Worm (Caenorhabditis elegans) whole organism, young adult: Measurements from ENCODE around the gene mif-2.

Experiments
- B0019.2 ChIP-seq: fragments of 200-800 bp; sonication (Bioruptor generic); conservative IDR thresholded peaks from 2 replicates; pipeline ENCODE4 v1.3.6; 2022; ENCODE audit warnings: missing genetic modification reagents, missing genetic modification characterization, missing compliant biosample characterization
- B0336.3 ChIP-seq: fragments of 200-800 bp; sonication (Bioruptor generic); IDR thresholded peaks from 2 replicates; pipeline ENCODE4 v1.3.6; 2022; ENCODE audit warnings: missing genetic modification characterization, missing compliant biosample characterization
- F10E7.11 ChIP-seq: sonication (generic microtip); optimal IDR thresholded peaks from 2 replicates; lab custom pipeline; 2017; ENCODE audit warnings: mild to moderate bottlenecking, missing genetic modification characterization, moderate library complexity, missing compliant biosample characterization
- F22D6.2 ChIP-seq: sonication (generic microtip); optimal IDR thresholded peaks from 2 replicates; lab custom pipeline; 2016; ENCODE audit warnings: mild to moderate bottlenecking, missing genetic modification characterization, missing compliant biosample characterization
- F23B12.7 ChIP-seq: sonication (generic microtip); optimal IDR thresholded peaks from 2 replicates; lab custom pipeline; 2017; ENCODE audit warnings: missing genetic modification characterization, mild to moderate bottlenecking, missing compliant biosample characterization, antibody characterized with exemption, moderate library complexity; ENCODE audit not compliant: insufficient read depth
- F33H1.4 ChIP-seq: fragments of 200-800 bp; sonication (Bioruptor generic); IDR thresholded peaks from 2 replicates; pipeline ENCODE4 v1.3.6; 2022; ENCODE audit warnings: missing genetic modification reagents, missing genetic modification characterization, missing compliant biosample characterization
- F55B11.4 ChIP-seq: sonication (generic microtip); optimal IDR thresholded peaks from 2 replicates; lab custom pipeline; 2016; ENCODE audit warnings: missing compliant biosample characterization, missing genetic modification characterization, borderline replicate concordance; ENCODE audit not compliant: insufficient read depth
- Y56A3A.18 ChIP-seq: fragments of 200-800 bp; sonication (Bioruptor generic); IDR thresholded peaks from 2 replicates; pipeline ENCODE4 v1.3.6; 2022; ENCODE audit warnings: missing genetic modification reagents, missing genetic modification characterization, missing compliant biosample characterization
- Y79H2A.3 ChIP-seq: fragments of 200-800 bp; sonication (Bioruptor generic); conservative IDR thresholded peaks from 2 replicates; pipeline ENCODE4 v1.3.6; 2022; ENCODE audit warnings: missing genetic modification reagents, missing genetic modification characterization, missing compliant biosample characterization
- ama-1 ChIP-seq, 3 experiments: fragments of 150-350 bp in 1 of 3; sonication (generic microtip) in 2 of 3; optimal IDR thresholded peaks; 2 replicates each; lab custom pipeline; 2014 to 2018; ENCODE audit warnings: missing biosample characterization in 2 of 3, missing genetic modification characterization in 2 of 3, missing genetic modification reagents in 2 of 3
- attf-5 ChIP-seq: fragments of 200-800 bp; sonication (Bioruptor generic); optimal IDR thresholded peaks from 2 replicates; lab custom pipeline; 2018; ENCODE audit warnings: mild to moderate bottlenecking, missing genetic modification characterization, missing compliant biosample characterization
- bed-1 ChIP-seq: fragments of 200-800 bp; sonication (Bioruptor generic); IDR thresholded peaks from 2 replicates; pipeline ENCODE4 v1.3.6; 2022; ENCODE audit warnings: missing genetic modification reagents, missing genetic modification characterization, missing compliant biosample characterization
- ccch-3 ChIP-seq: fragments of 200-800 bp; sonication (Bioruptor generic); optimal IDR thresholded peaks from 2 replicates; lab custom pipeline; 2018; ENCODE audit warnings: mild to moderate bottlenecking, missing genetic modification characterization, missing compliant biosample characterization
- ceh-58 ChIP-seq: fragments of 200-800 bp; sonication (Bioruptor generic); IDR thresholded peaks from 2 replicates; pipeline ENCODE4 v1.3.6; 2022; ENCODE audit warnings: missing genetic modification characterization, missing compliant biosample characterization
- ceh-79 ChIP-seq: sonication (generic microtip); optimal IDR thresholded peaks from 2 replicates; lab custom pipeline; 2017; ENCODE audit warnings: mild to moderate bottlenecking, missing genetic modification characterization, missing compliant biosample characterization
- die-1 ChIP-seq: sonication (generic microtip); optimal IDR thresholded peaks from 2 replicates; lab custom pipeline; 2016; ENCODE audit warnings: missing genotype, mild to moderate bottlenecking, missing genetic modification characterization, missing compliant biosample characterization
- dox-1 ChIP-seq: fragments of 200-800 bp; sonication (Bioruptor generic); IDR thresholded peaks from 2 replicates; pipeline ENCODE4 v1.3.6; 2022; ENCODE audit warnings: missing genetic modification reagents, missing genetic modification characterization, missing compliant biosample characterization
- dpl-1 ChIP-seq: fragments of 150-350 bp; optimal IDR thresholded peaks from 2 replicates; lab custom pipeline; 2014; ENCODE audit warnings: missing biosample characterization, missing genetic modification reagents, missing genetic modification characterization
- efl-1 ChIP-seq: fragments of 150-350 bp; optimal IDR thresholded peaks from 2 replicates; lab custom pipeline; 2014; ENCODE audit warnings: missing biosample characterization, missing genetic modification reagents, missing genetic modification characterization
- egl-44 ChIP-seq: fragments of 200-800 bp; sonication (Bioruptor generic); IDR thresholded peaks from 2 replicates; pipeline ENCODE4 v1.3.6; 2022; ENCODE audit warnings: missing genetic modification reagents, missing genetic modification characterization, missing compliant biosample characterization
- gei-17 ChIP-seq: fragments of 200-800 bp; sonication (Bioruptor generic); optimal IDR thresholded peaks from 2 replicates; lab custom pipeline; 2018; ENCODE audit warnings: mild to moderate bottlenecking, missing genetic modification characterization, missing compliant biosample characterization
- hmg-1.2 ChIP-seq: fragments of 200-800 bp; sonication (Bioruptor generic); IDR thresholded peaks from 2 replicates; pipeline ENCODE4 v1.3.6; 2022; ENCODE audit warnings: missing genetic modification reagents, missing genetic modification characterization, missing compliant biosample characterization
- hmg-20 ChIP-seq: fragments of 200-800 bp; sonication (Bioruptor generic); IDR thresholded peaks from 2 replicates; pipeline ENCODE4 v1.3.6; 2022; ENCODE audit warnings: missing genetic modification reagents, missing genetic modification characterization, missing compliant biosample characterization
- lag-1 ChIP-seq: fragments of 200-800 bp; sonication (Bioruptor generic); IDR thresholded peaks from 2 replicates; pipeline ENCODE4 v1.3.6; 2022; ENCODE audit warnings: missing genetic modification reagents, missing genetic modification characterization, missing compliant biosample characterization
- lin-35 ChIP-seq, 3 experiments: fragments of 150-350 bp in 2 of 3; sonication (generic microtip) in 1 of 3; optimal IDR thresholded peaks; 2 replicates each; lab custom pipeline; 2014 to 2018; ENCODE audit warnings: missing biosample characterization in 3 of 3, missing genetic modification characterization in 3 of 3, missing genetic modification reagents in 3 of 3
- lin-40 ChIP-seq: sonication (generic microtip); optimal IDR thresholded peaks from 2 replicates; lab custom pipeline; 2016; ENCODE audit warnings: missing genetic modification characterization, mild to moderate bottlenecking, missing compliant biosample characterization, missing genotype, missing genetic modification reagents
- lin-54 ChIP-seq: fragments of 200-800 bp; sonication (Bioruptor generic); optimal IDR thresholded peaks from 2 replicates; lab custom pipeline; 2018; ENCODE audit warnings: mild to moderate bottlenecking, missing genetic modification characterization, missing compliant biosample characterization
- lsy-27 ChIP-seq: sonication (generic microtip); optimal IDR thresholded peaks from 2 replicates; lab custom pipeline; 2017; ENCODE audit warnings: missing genetic modification characterization, mild to moderate bottlenecking, missing compliant biosample characterization, antibody characterized with exemption, missing genotype, borderline replicate concordance; ENCODE audit not compliant: insufficient read depth
- madf-10 ChIP-seq: sonication (generic microtip); optimal IDR thresholded peaks from 2 replicates; lab custom pipeline; 2016; ENCODE audit warnings: mild to moderate bottlenecking, missing genetic modification characterization, missing compliant biosample characterization
- madf-8 ChIP-seq: fragments of 200-800 bp; sonication (Bioruptor generic); conservative IDR thresholded peaks from 2 replicates; pipeline ENCODE4 v1.3.6; 2022; ENCODE audit warnings: missing genetic modification reagents, missing genetic modification characterization, missing compliant biosample characterization
- mxl-1 ChIP-seq: sonication (generic microtip); optimal IDR thresholded peaks from 2 replicates; lab custom pipeline; 2016; ENCODE audit warnings: missing genetic modification characterization, missing compliant biosample characterization
- nfya-1 ChIP-seq: sonication (generic microtip); optimal IDR thresholded peaks from 2 replicates; lab custom pipeline; 2017; ENCODE audit warnings: antibody characterized with exemption, missing compliant biosample characterization, missing genetic modification characterization, borderline replicate concordance; ENCODE audit not compliant: insufficient read depth
- nhr-80 ChIP-seq: sonication (generic microtip); optimal IDR thresholded peaks from 2 replicates; lab custom pipeline; 2016; ENCODE audit warnings: missing genetic modification characterization, missing compliant biosample characterization
- nhr-90 ChIP-seq: sonication (generic microtip); optimal IDR thresholded peaks from 2 replicates; lab custom pipeline; 2016; ENCODE audit warnings: missing genotype, mild to moderate bottlenecking, missing genetic modification characterization, missing compliant biosample characterization
- rec-8 ChIP-seq, 2 experiments: sonication (generic microtip); optimal IDR thresholded peaks; 2 replicates each; lab custom pipeline; 2016; ENCODE audit warnings: mild to moderate bottlenecking in 2 of 2, missing genetic modification characterization in 2 of 2, missing genetic modification reagents in 2 of 2, missing genotype in 2 of 2, missing biosample characterization in 1 of 2, missing compliant biosample characterization in 1 of 2, moderate library complexity in 1 of 2
- sdz-38 ChIP-seq: sonication (generic microtip); optimal IDR thresholded peaks from 2 replicates; lab custom pipeline; 2016; ENCODE audit warnings: missing genotype, missing genetic modification characterization, missing compliant biosample characterization
- somi-1 ChIP-seq: fragments of 200-800 bp; sonication (Bioruptor generic); optimal IDR thresholded peaks from 2 replicates; lab custom pipeline; 2018; ENCODE audit warnings: mild to moderate bottlenecking, missing genetic modification characterization, missing compliant biosample characterization
- unc-130 ChIP-seq: sonication (generic microtip); optimal IDR thresholded peaks from 2 replicates; lab custom pipeline; 2016; ENCODE audit warnings: missing genetic modification reagents, missing genetic modification characterization, missing compliant biosample characterization
- unc-62 ChIP-seq: fragments of 150-350 bp; optimal IDR thresholded peaks from 2 replicates; lab custom pipeline; 2014; ENCODE audit warnings: missing biosample characterization, missing genetic modification reagents, missing genetic modification characterization
- xnd-1 ChIP-seq: sonication (generic microtip); optimal IDR thresholded peaks from 2 replicates; lab custom pipeline; 2016; ENCODE audit warnings: missing genotype, missing genetic modification reagents, missing genetic modification characterization, missing compliant biosample characterization
- zfh-2 ChIP-seq: fragments of 200-800 bp; sonication (Bioruptor generic); conservative IDR thresholded peaks from 2 replicates; pipeline ENCODE4 v1.3.6; 2022; ENCODE audit warnings: missing genetic modification reagents, missing genetic modification characterization, missing compliant biosample characterization
- ztf-18 ChIP-seq: sonication (generic microtip); optimal IDR thresholded peaks from 2 replicates; lab custom pipeline; 2016; ENCODE audit warnings: missing genotype, mild to moderate bottlenecking, missing genetic modification characterization, missing compliant biosample characterization
- ztf-28 ChIP-seq: fragments of 200-800 bp; sonication (Bioruptor generic); IDR thresholded peaks from 2 replicates; pipeline ENCODE4 v1.3.6; 2022; ENCODE audit warnings: missing genetic modification reagents, missing genetic modification characterization, missing compliant biosample characterization

mif-2 gene

DNA sequence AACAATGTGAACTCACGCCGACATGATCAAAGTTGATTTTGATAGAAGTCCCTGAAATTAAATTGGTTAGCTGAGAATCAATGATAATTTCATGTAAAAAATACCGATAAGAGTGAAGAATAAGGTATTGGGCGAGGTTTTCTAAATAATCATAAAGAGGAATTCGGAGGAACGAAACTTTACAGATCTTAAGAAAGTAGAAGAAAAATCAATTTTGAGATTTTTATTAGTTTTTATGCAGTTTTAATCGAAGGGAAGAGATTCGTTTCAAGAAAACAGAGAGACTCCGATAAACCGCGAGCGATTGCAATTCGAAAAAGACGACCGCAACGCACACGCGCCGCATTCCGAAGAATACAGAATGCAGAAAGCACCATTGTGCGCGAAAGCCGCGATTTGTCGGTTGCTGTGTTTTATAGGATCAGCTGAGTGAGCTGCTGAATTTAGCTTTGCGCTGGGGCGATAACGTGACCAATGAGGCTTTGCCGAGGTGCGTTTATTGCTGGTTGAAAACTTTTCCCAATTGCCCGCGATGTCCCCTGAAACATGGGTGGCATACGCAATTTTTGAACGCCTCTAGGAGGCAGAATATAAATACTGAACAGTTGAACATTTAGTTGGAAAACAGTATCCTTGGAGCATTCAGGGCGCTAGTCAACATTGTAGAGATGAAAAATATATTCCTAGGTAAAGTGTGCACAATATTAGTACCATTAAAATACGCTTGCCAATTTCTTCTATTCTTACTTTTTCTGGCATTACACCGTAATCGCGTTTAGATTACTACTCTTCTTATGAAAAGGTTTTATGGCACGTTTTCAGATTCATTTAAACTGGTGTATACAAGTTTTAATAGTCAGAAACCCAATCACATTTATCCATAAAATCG, 1.7 kb upstream of the mif-2 start, which contains the start of gene snr-4 (continued):
- TF ChIP-seq hmg-20 (GFP tag; lab: Robert Waterston, UW) = peak; percentile 84
- TF ChIP-seq gei-17 (GFP tag; lab: Kevin White, UChicago) = peak; percentile 72
- TF ChIP-seq lin-40 (tag; lab: Kevin White, UChicago) = peak; percentile 93
- peak; percentile 91 for TF ChIP-seq zfh-2 (GFP tag; lab: Robert Waterston, UW)
- peak; percentile 79 for TF ChIP-seq ztf-18 (tag; lab: Kevin White, UChicago)
- peak; percentile 90 for TF ChIP-seq lin-54
- TF ChIP-seq ama-1 (optimal IDR thresholded peaks at IDR 0.05; lab: Kevin White, UChicago) = peak; percentile 80
- TF ChIP-seq ama-1 (GFP tag; optimal IDR thresholded peaks at IDR 0.05; lab: Kevin White, UChicago) = no peak
- no peak for TF ChIP-seq bed-1
- peak; percentile 56 for TF ChIP-seq madf-10
- TF ChIP-seq ceh-79 (tag; lab: Kevin White, UChicago) = no peak
- peak; percentile 88 for TF ChIP-seq attf-5
- no peak for TF ChIP-seq F55B11.4
- TF ChIP-seq Y79H2A.3 (GFP tag; lab: Robert Waterston, UW) = peak; percentile 79
- peak; percentile 97 for TF ChIP-seq B0336.3 (GFP tag; lab: Robert Waterston, UW)
- TF ChIP-seq nfya-1 (tag; lab: Kevin White, UChicago) = no peak
- peak in 2 of 3 experiments; percentile 65 to 79 for TF ChIP-seq lin-35 (GFP tag; optimal IDR thresholded peaks at IDR 0.05; lab: Kevin White, UChicago)
- TF ChIP-seq unc-130 (GFP tag; lab: Kevin White, UChicago) = peak; percentile 72
- TF ChIP-seq egl-44 (GFP tag; lab: Robert Waterston, UW) = peak; percentile 74; the same call in 1 of the 2 replicates
- no peak for TF ChIP-seq lag-1 (GFP tag; lab: Robert Waterston, UW)
- TF ChIP-seq die-1 (tag; lab: Kevin White, UChicago) = peak; percentile 60
- peak; percentile 88 for TF ChIP-seq Y56A3A.18 (GFP tag; lab: Robert Waterston, UW)
- TF ChIP-seq xnd-1 = peak; percentile 61
- peak; percentile 7 for TF ChIP-seq F10E7.11 (tag; lab: Kevin White, UChicago)
- peak; percentile 49 for TF ChIP-seq F22D6.2
- TF ChIP-seq dpl-1 (GFP tag; lab: Kevin White, UChicago) = peak; percentile 44
- peak; percentile 78 for TF ChIP-seq F33H1.4
- TF ChIP-seq unc-62 (GFP tag; lab: Kevin White, UChicago) = no peak
- no peak for TF ChIP-seq ccch-3 (GFP tag; lab: Kevin White, UChicago)
- TF ChIP-seq ztf-28 (GFP tag; lab: Robert Waterston, UW) = peak; percentile 95
- TF ChIP-seq hmg-1.2 (GFP tag; lab: Robert Waterston, UW) = peak; percentile 97
- peak; percentile 74 for TF ChIP-seq lsy-27
- TF ChIP-seq mxl-1 (tag; lab: Kevin White, UChicago) = no peak
- TF ChIP-seq somi-1 (GFP tag; lab: Kevin White, UChicago) = peak; percentile 58
- peak; percentile 56; the same call in 1 of the 2 replicates for TF ChIP-seq B0019.2 (GFP tag; lab: Robert Waterston, UW)
- no peak for TF ChIP-seq ceh-58 (GFP tag; lab: Robert Waterston, UW)
- TF ChIP-seq efl-1 (GFP tag; lab: Kevin White, UChicago) = peak; percentile 55
- no peak for TF ChIP-seq sdz-38
- peak; percentile 61 for TF ChIP-seq nhr-90 (tag; lab: Kevin White, UChicago)
- peak; percentile 98 for TF ChIP-seq dox-1 (GFP tag; lab: Robert Waterston, UW)
- peak; percentile 68 for TF ChIP-seq F23B12.7
- peak in 1 of 2 experiments; percentile 37 for TF ChIP-seq rec-8 (tag; optimal IDR thresholded peaks at IDR 0.05; lab: Kevin White, UChicago)
- peak; percentile 75 for TF ChIP-seq nhr-80
- TF ChIP-seq madf-8 (GFP tag; lab: Robert Waterston, UW) = peak; percentile 65
